Worm (Caenorhabditis elegans): ENCODE data around the gene Y57G11C.8.

ce11 chrIV:14786374-14787136, 4.9 kb downstream of the Y57G11C.8 start, which contains the start of gene melo-1:
- TF ChIP-seq him-1 (tag; optimal IDR thresholded peaks at IDR 0.05) = peak; percentile 44
- TF ChIP-seq W03F9.2 (tag; optimal IDR thresholded peaks at IDR 0.05) = no peak

Data from whole organism, L4/young adult.